Worm (Caenorhabditis elegans): ENCODE measurements around the gene glna-2.

The glna-2 gene

DNA sequence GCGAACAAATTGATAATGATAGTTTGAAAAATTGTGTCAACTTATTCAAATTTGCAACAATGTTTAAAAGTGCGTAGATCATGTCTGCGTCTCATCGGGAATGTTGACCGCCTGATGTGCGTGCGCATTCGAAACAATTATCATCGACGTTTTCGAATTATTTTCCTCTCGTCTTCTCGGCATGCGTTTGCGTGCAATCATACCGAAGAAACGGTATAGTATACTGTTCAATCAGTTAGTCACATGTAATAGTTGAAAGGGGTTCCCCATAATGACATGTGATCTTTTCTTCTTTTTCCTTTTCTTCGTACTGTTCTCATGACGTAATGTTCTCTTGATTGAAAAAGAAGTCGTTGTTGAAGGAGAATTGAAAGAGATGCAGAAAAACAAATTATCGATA is 8.3 kb downstream of the glna-2 start (continued):
- TF ChIP-seq B0336.3 (GFP tag; IDR thresholded peaks at IDR 0.05): 0 out of 2 replicates have a peak, but pooled peaks have one; percentile 8
- no peak for TF ChIP-seq ets-4 (GFP tag; optimal IDR thresholded peaks at IDR 0.05)
- TF ChIP-seq F33H1.4 (GFP tag; IDR thresholded peaks at IDR 0.05): no peak
- TF ChIP-seq Y95B8A.8 (GFP tag; IDR thresholded peaks at IDR 0.05): no peak
- peak; percentile 70; the same call in 1 of the 2 replicates for TF ChIP-seq lin-26 (GFP tag; IDR thresholded peaks at IDR 0.05)
- no peak for TF ChIP-seq ceh-40 (GFP tag; IDR thresholded peaks at IDR 0.05)
- TF ChIP-seq hlh-26 (GFP tag; conservative IDR thresholded peaks at IDR 0.05): no peak
- TF ChIP-seq aptf-3 (GFP tag; IDR thresholded peaks at IDR 0.05): no peak
- TF ChIP-seq aptf-2 (GFP tag; conservative IDR thresholded peaks at IDR 0.05): no peak
- peak; percentile 6 for TF ChIP-seq snpc-3.4 (tag; optimal IDR thresholded peaks at IDR 0.05)
- peak; percentile 22 for TF ChIP-seq nhr-90 (tag; optimal IDR thresholded peaks at IDR 0.05)

DNA sequence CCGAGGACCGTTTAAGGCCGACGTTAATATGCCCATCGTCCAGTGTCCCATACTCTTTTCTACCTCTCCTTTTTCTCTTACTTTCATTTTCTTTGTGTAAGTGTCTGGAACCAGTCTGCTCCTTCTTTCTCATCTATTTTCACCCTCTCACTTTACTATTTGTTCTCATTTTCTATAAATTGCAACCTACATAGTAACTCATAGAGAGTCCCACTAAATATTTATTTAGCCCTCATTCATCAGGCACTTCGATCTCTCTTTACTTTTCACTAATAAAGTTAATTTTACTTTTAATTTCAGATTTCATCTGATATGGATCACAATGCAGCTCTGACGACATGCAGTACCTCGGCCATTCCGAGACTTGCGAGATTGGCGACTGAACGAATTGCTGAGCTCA is 8.9 kb downstream of the glna-2 start, which contains the start of gene zyg-11:
Gene zyg-11 (plus strand): TSS at position 301 of the 400 bp plus-strand sequence.
- TF ChIP-seq F33H1.4 (GFP tag; IDR thresholded peaks at IDR 0.05) (no peak), egl-18 (GFP tag; IDR thresholded peaks at IDR 0.05) (no peak), F57C9.4 (tag; optimal IDR thresholded peaks at IDR 0.05) (no peak), snpc-3.4 (tag; optimal IDR thresholded peaks at IDR 0.05) (no peak), Y53F4B.3 (GFP tag; IDR thresholded peaks at IDR 0.05) (no peak), attf-3 (GFP tag; conservative IDR thresholded peaks at IDR 0.05) (no peak), ztf-25 (GFP tag; IDR thresholded peaks at IDR 0.05) (no peak), ceh-58 (GFP tag; IDR thresholded peaks at IDR 0.05) (no peak), zim-3 (tag; optimal IDR thresholded peaks at IDR 0.05) (no peak), nhr-90 (tag; optimal IDR thresholded peaks at IDR 0.05) (no peak), C17E4.6 (GFP tag; IDR thresholded peaks at IDR 0.05) (no peak), nfya-1 (tag; optimal IDR thresholded peaks at IDR 0.05; ENCODE audit: borderline replicate concordance, insufficient read depth) (no peak), cebp-2 (GFP tag; IDR thresholded peaks at IDR 0.05) (no peak), snpc-1.1 (tag; optimal IDR thresholded peaks at IDR 0.05; ENCODE audit: insufficient read depth) (no peak), nhr-80 (tag; optimal IDR thresholded peaks at IDR 0.05) (no peak), B0019.2 (GFP tag; conservative IDR thresholded peaks at IDR 0.05) (no peak), rcor-1 (GFP tag; IDR thresholded peaks at IDR 0.05) (no peak)

DNA sequence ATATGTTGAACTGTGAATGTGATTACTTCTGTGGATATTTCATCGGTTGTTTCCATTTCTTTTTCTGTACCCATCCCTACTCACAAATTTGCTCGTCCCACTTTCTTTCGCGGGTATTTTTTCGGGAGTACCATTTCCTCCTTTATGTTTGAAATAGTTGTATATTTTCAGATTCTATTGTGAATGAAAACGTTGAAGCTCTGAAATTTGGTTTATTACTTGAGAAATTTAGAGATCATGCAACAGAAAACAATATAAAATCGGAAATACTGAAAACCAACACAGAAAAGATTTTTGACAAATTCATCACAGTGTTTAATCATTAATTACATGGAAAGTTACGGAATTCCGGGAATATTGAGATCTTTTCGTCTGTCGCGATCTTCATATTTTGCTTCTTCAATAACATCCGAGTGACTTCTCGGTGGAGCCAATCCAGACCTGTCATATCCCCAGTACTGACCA is 12.2 kb downstream of the glna-2 start:
- peak; percentile 67 for TF ChIP-seq tlf-1 (GFP tag; optimal IDR thresholded peaks at IDR 0.05)
- peak; percentile 50 for TF ChIP-seq ceh-79 (tag; optimal IDR thresholded peaks at IDR 0.05)
- TF ChIP-seq hmg-1.2 (GFP tag; IDR thresholded peaks at IDR 0.05): peak; percentile 32; the same call in 1 of the 2 replicates
- peak; percentile 23 for TF ChIP-seq lsl-1 (GFP tag; optimal IDR thresholded peaks at IDR 0.05)
- no peak for TF ChIP-seq tbx-9 (tag; optimal IDR thresholded peaks at IDR 0.05; ENCODE audit: borderline replicate concordance)
- TF ChIP-seq K12H6.12 (tag; optimal IDR thresholded peaks at IDR 0.05): no peak
- TF ChIP-seq ccch-3 (GFP tag; optimal IDR thresholded peaks at IDR 0.05): no peak
- TF ChIP-seq fkh-3 (tag; optimal IDR thresholded peaks at IDR 0.05): no peak
- peak; percentile 61 for TF ChIP-seq chd-7 (tag; optimal IDR thresholded peaks at IDR 0.05)
- TF ChIP-seq F23B12.7 (tag; optimal IDR thresholded peaks at IDR 0.05; ENCODE audit: insufficient read depth): no peak
- no peak for TF ChIP-seq madf-8 (GFP tag; conservative IDR thresholded peaks at IDR 0.05)
- no peak for TF ChIP-seq C06A6.2 (GFP tag; conservative IDR thresholded peaks at IDR 0.05)
- peak; percentile 31; the same call in 1 of the 2 replicates for TF ChIP-seq dox-1 (GFP tag; IDR thresholded peaks at IDR 0.05)
- peak; percentile 14; the same call in 1 of the 2 replicates for TF ChIP-seq Y56A3A.18 (GFP tag; IDR thresholded peaks at IDR 0.05)
- TF ChIP-seq F49E8.2 (tag; optimal IDR thresholded peaks at IDR 0.05; ENCODE audit: insufficient read depth): peak; percentile 31
- 0 out of 2 replicates have a peak, but pooled peaks have one; percentile 14 for TF ChIP-seq pbrm-1 (GFP tag; IDR thresholded peaks at IDR 0.05)
- no peak for TF ChIP-seq hmg-20 (GFP tag; IDR thresholded peaks at IDR 0.05)
- TF ChIP-seq cebp-2 (GFP tag; IDR thresholded peaks at IDR 0.05): no peak
- TF ChIP-seq F37B4.10 (GFP tag; IDR thresholded peaks at IDR 0.05): no peak
- peak; percentile 43; the same call in 1 of the 2 replicates for TF ChIP-seq rcor-1 (GFP tag; IDR thresholded peaks at IDR 0.05)
- no peak for TF ChIP-seq lin-54 (GFP tag; optimal IDR thresholded peaks at IDR 0.05)
- TF ChIP-seq attf-5 (GFP tag; optimal IDR thresholded peaks at IDR 0.05): peak; percentile 39
- no peak for TF ChIP-seq lsy-27 (tag; optimal IDR thresholded peaks at IDR 0.05; ENCODE audit: borderline replicate concordance, insufficient read depth)

Data from whole organism, young adult.